Worm (Caenorhabditis elegans) whole organism, L3 larva: ENCODE measurements around the gene F35H8.2.

Source experiments
- aly-2 ChIP-seq: fragments of 150-350 bp; optimal IDR thresholded peaks from 2 replicates; lab custom pipeline; 2014; ENCODE audit warnings: missing biosample characterization, missing genetic modification characterization
- ama-1 ChIP-seq: fragments of 150-350 bp; optimal IDR thresholded peaks from 2 replicates; lab custom pipeline; 2018
- ceh-16 ChIP-seq: sonication (generic microtip); optimal IDR thresholded peaks from 2 replicates; lab custom pipeline; 2017; ENCODE audit warnings: missing biosample characterization, missing genetic modification characterization
- ceh-28 ChIP-seq: fragments of 150-350 bp; optimal IDR thresholded peaks from 2 replicates; lab custom pipeline; 2014; ENCODE audit warnings: missing biosample characterization, missing genetic modification reagents, missing genetic modification characterization
- ceh-82 ChIP-seq: fragments of 150-350 bp; optimal IDR thresholded peaks from 2 replicates; lab custom pipeline; 2014; ENCODE audit warnings: missing biosample characterization, missing genetic modification characterization
- ceh-9 ChIP-seq: sonication (generic microtip); optimal IDR thresholded peaks from 2 replicates; lab custom pipeline; 2018; ENCODE audit warnings: missing biosample characterization, missing genetic modification characterization
- daf-12 ChIP-seq: fragments of 150-350 bp; optimal IDR thresholded peaks from 2 replicates; lab custom pipeline; 2014; ENCODE audit warnings: missing biosample characterization, missing genetic modification reagents, missing genetic modification characterization
- elt-1 ChIP-seq: fragments of 150-350 bp; optimal IDR thresholded peaks from 2 replicates; lab custom pipeline; 2014; ENCODE audit warnings: missing biosample characterization, missing genetic modification characterization
- elt-2 ChIP-seq: sonication (generic microtip); optimal IDR thresholded peaks from 2 replicates; lab custom pipeline; 2016; ENCODE audit warnings: missing genetic modification reagents, mild to moderate bottlenecking, missing genetic modification characterization, missing compliant biosample characterization
- elt-3 ChIP-seq, 3 experiments: fragments of 150-350 bp in 1 of 3; sonication (generic microtip) in 2 of 3; optimal IDR thresholded peaks; 2 replicates in 2 of 3; 4 replicates in 1 of 3; lab custom pipeline; 2014 to 2017; ENCODE audit warnings: missing biosample characterization in 3 of 3, missing genetic modification characterization in 3 of 3
- eor-1 ChIP-seq, 2 experiments: fragments of 150-350 bp; optimal IDR thresholded peaks; 2 replicates each; lab custom pipeline; 2014 to 2018; ENCODE audit warnings: missing biosample characterization in 2 of 2, missing genetic modification characterization in 2 of 2
- fkh-2 ChIP-seq: fragments of 150-350 bp; optimal IDR thresholded peaks from 2 replicates; lab custom pipeline; 2014; ENCODE audit warnings: missing biosample characterization, missing genetic modification reagents, missing genetic modification characterization
- fos-1 ChIP-seq: fragments of 150-350 bp; optimal IDR thresholded peaks from 2 replicates; lab custom pipeline; 2014; ENCODE audit warnings: missing biosample characterization, missing genetic modification characterization
- hmg-11 ChIP-seq: sonication (generic microtip); optimal IDR thresholded peaks from 2 replicates; lab custom pipeline; 2016; ENCODE audit warnings: missing genetic modification characterization, missing compliant biosample characterization
- jun-1 ChIP-seq: fragments of 150-350 bp; optimal IDR thresholded peaks from 2 replicates; lab custom pipeline; 2014; ENCODE audit warnings: missing biosample characterization, missing genetic modification reagents, missing genetic modification characterization
- lin-15B ChIP-seq: fragments of 150-350 bp; optimal IDR thresholded peaks from 2 replicates; lab custom pipeline; 2014; ENCODE audit warnings: missing biosample characterization, missing genetic modification characterization
- lsy-12 ChIP-seq: sonication (generic microtip); optimal IDR thresholded peaks from 2 replicates; lab custom pipeline; 2016; ENCODE audit warnings: mild to moderate bottlenecking, missing genetic modification characterization, missing compliant biosample characterization
- mml-1 ChIP-seq: fragments of 150-350 bp; sonication (generic microtip); optimal IDR thresholded peaks from 3 replicates; lab custom pipeline; 2014; ENCODE audit warnings: missing biosample characterization, missing genetic modification characterization
- nfya-1 ChIP-seq: sonication (generic microtip); optimal IDR thresholded peaks from 2 replicates; lab custom pipeline; 2017; ENCODE audit warnings: missing genetic modification characterization, mild to moderate bottlenecking, missing compliant biosample characterization, antibody characterized with exemption, moderate library complexity; ENCODE audit not compliant: insufficient read depth
- nhr-11 ChIP-seq: fragments of 150-350 bp; optimal IDR thresholded peaks from 2 replicates; lab custom pipeline; 2014; ENCODE audit warnings: missing biosample characterization, missing genetic modification characterization
- nhr-12 ChIP-seq: fragments of 150-350 bp; optimal IDR thresholded peaks from 2 replicates; lab custom pipeline; 2014; ENCODE audit warnings: missing biosample characterization, missing genetic modification characterization
- nhr-23 ChIP-seq: fragments of 150-350 bp; optimal IDR thresholded peaks from 2 replicates; lab custom pipeline; 2014; ENCODE audit warnings: missing biosample characterization, missing genetic modification reagents, missing genetic modification characterization
- nhr-237 ChIP-seq: fragments of 150-350 bp; optimal IDR thresholded peaks from 2 replicates; lab custom pipeline; 2014; ENCODE audit warnings: missing biosample characterization, missing genetic modification characterization
- nhr-25 ChIP-seq: sonication (generic microtip); optimal IDR thresholded peaks from 2 replicates; lab custom pipeline; 2017; ENCODE audit warnings: missing biosample characterization, missing genetic modification characterization
- nhr-28 ChIP-seq: fragments of 150-350 bp; optimal IDR thresholded peaks from 2 replicates; lab custom pipeline; 2014; ENCODE audit warnings: missing biosample characterization, missing genetic modification characterization
- nhr-43 ChIP-seq: sonication (generic microtip); optimal IDR thresholded peaks from 2 replicates; lab custom pipeline; 2016; ENCODE audit warnings: mild to moderate bottlenecking, missing genetic modification characterization, missing compliant biosample characterization; ENCODE audit not compliant: poor library complexity, severe bottlenecking
- nhr-67 ChIP-seq: fragments of 150-350 bp; optimal IDR thresholded peaks from 2 replicates; lab custom pipeline; 2014; ENCODE audit warnings: missing biosample characterization, missing genetic modification characterization
- nhr-76 ChIP-seq: fragments of 150-350 bp; sonication (generic microtip); optimal IDR thresholded peaks from 5 replicates; lab custom pipeline; 2014; ENCODE audit warnings: missing biosample characterization, missing genetic modification characterization
- nhr-77 ChIP-seq: fragments of 150-350 bp; optimal IDR thresholded peaks from 2 replicates; lab custom pipeline; 2014; ENCODE audit warnings: missing biosample characterization, missing genetic modification characterization
- pha-4 ChIP-seq: fragments of 150-350 bp; optimal IDR thresholded peaks from 2 replicates; lab custom pipeline; 2014; ENCODE audit warnings: missing biosample characterization, missing genetic modification reagents, missing genetic modification characterization
- snpc-4 ChIP-seq: fragments of 150-350 bp; optimal IDR thresholded peaks from 2 replicates; lab custom pipeline; 2014; ENCODE audit warnings: missing biosample characterization, missing genetic modification characterization
- tbx-2 ChIP-seq: sonication (generic microtip); optimal IDR thresholded peaks from 2 replicates; lab custom pipeline; 2016; ENCODE audit warnings: mild to moderate bottlenecking, missing genetic modification characterization, missing compliant biosample characterization
- unc-39 ChIP-seq: sonication (generic microtip); optimal IDR thresholded peaks from 4 replicates; lab custom pipeline; 2017; ENCODE audit warnings: missing biosample characterization, missing genetic modification characterization
- unc-62 ChIP-seq: fragments of 150-350 bp; sonication (generic microtip); optimal IDR thresholded peaks from 4 replicates; lab custom pipeline; 2014; ENCODE audit warnings: missing biosample characterization, missing genetic modification reagents, missing genetic modification characterization
- ztf-11 ChIP-seq: fragments of 150-350 bp; optimal IDR thresholded peaks from 2 replicates; lab custom pipeline; 2014; ENCODE audit warnings: missing biosample characterization, missing genetic modification characterization

Gene F35H8.2

DNA sequence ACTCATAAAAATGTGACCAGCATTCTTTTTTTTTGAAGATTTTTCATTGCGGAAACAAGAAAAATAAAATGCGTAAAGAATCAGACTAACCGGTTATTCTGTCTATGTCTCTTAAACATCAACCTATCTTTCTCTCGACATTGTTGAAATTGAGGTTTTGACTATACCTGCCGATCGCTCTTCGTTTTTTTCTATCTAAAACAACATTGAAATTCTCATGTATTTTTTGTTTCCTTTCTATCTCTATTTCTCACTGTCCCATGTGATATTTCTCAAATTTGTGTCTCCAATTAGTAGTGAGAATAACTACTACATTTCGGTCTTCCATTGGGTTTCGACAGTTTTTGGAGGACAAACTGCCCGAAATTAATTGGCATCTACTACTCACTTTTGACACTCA, 5.6 kb downstream of the F35H8.2 start:
- peak; percentile 10 for TF ChIP-seq nhr-23 (tag; lab: Kevin White, UChicago)
- TF ChIP-seq nhr-43 (tag; lab: Kevin White, UChicago), result peak; percentile 9
- no peak for TF ChIP-seq elt-1 (tag; lab: Kevin White, UChicago)
- TF ChIP-seq nhr-25 (tag; lab: Kevin White, UChicago), result peak; percentile 75

DNA sequence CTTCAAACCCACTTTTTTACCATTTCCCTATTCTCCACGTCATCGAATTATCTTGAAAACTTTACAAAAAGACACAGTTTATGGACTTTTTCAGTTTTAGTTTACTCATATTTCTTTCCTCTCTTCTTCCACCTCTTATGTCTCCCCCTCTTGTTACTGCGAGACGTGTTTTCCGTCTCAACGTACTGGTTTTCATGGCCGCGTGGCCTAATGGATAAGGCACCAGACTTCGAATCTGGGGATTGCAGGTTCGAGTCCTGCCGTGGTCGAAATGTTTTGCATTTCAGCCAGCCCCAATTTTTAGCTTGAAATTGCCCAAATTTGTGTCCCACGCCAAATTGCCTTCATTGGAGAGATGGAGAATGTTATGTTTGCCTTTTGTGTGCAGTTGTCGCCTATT, 10.7 kb downstream of the F35H8.2 start:
- TF ChIP-seq nhr-25 (tag; lab: Kevin White, UChicago) (peak; percentile 42), snpc-4 (tag; lab: Kevin White, UChicago) (no peak), pha-4 (peak; percentile 1), nhr-12 (tag; lab: Kevin White, UChicago) (no peak), lin-15B (tag; lab: Kevin White, UChicago) (no peak), nhr-77 (peak; percentile 72), nhr-43 (tag; lab: Kevin White, UChicago) (peak; percentile 33), ama-1 (no peak), elt-2 (tag; lab: Kevin White, UChicago) (peak; percentile 37), aly-2 (no peak), tbx-2 (tag; lab: Kevin White, UChicago) (no peak), jun-1 (tag; lab: Kevin White, UChicago) (no peak), fos-1 (no peak), ztf-11 (no peak), ceh-82 (tag; lab: Kevin White, UChicago) (no peak), nhr-76 (tag; lab: Kevin White, UChicago) (no peak), unc-39 (tag; lab: Kevin White, UChicago) (peak; percentile 23), nhr-67 (tag; lab: Kevin White, UChicago) (no peak), lsy-12 (tag; lab: Kevin White, UChicago) (peak; percentile 70), nfya-1 (peak; percentile 24), ceh-9 (tag; lab: Kevin White, UChicago) (no peak), hmg-11 (peak; percentile 63), ceh-28 (no peak), unc-62 (GFP tag; lab: Kevin White, UChicago) (no peak), elt-3 (tag; optimal IDR thresholded peaks at IDR 0.05; lab: Kevin White, UChicago) (no peak), nhr-23 (tag; lab: Kevin White, UChicago) (peak; percentile 53)

DNA sequence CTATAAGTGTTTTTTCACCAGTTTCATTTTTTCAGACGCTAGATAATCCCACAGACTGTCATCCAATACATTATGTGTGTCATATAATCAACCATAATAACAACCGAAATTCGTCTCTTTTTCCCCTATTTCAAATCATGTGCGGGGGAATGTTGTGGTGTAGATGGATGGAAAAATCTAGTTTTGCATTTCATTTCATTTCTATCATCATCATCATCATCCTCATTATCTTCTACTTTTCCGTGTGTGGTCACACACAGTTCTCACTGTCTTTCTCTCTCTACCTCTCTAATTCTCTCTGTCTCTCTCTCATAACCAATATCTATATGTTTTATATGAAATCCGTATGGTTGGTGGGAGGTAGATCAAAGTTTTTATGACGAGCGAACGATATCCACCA, 18.1 kb downstream of the F35H8.2 start:
- TF ChIP-seq nhr-237 (tag; lab: Kevin White, UChicago), result no peak
- TF ChIP-seq nhr-23 (tag; lab: Kevin White, UChicago), result peak; percentile 54
- TF ChIP-seq, all 47 proteins: peak for 1

DNA sequence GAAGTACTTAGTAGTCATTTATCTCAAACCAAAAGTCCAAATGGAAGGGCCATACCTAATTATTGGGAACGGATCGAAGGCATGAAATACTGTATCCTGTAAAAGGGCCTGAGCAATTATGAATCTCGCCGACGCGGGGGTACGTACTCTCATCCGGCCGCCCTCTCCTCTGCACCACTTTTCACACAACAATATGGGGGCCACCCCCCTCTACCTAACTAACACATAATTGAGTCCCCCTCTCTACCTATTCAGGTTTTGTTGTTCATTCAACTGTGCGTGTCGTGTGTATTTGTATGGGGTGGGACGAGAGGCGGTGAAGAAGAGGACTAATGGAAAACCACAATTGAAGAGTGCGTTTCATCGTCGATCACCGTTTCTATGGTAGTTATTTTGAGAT, 19.1 kb downstream of the F35H8.2 start:
- TF ChIP-seq nhr-67 (tag; lab: Kevin White, UChicago) (no peak), ceh-16 (tag; lab: Kevin White, UChicago) (no peak), aly-2 (no peak), fos-1 (no peak), nhr-237 (tag; lab: Kevin White, UChicago) (no peak), elt-3 (tag; optimal IDR thresholded peaks at IDR 0.05; lab: Kevin White, UChicago) (no peak), ztf-11 (no peak), jun-1 (tag; lab: Kevin White, UChicago) (no peak), ceh-9 (tag; lab: Kevin White, UChicago) (no peak), ceh-28 (no peak), nhr-11 (tag; lab: Kevin White, UChicago) (no peak), mml-1 (tag; lab: Kevin White, UChicago) (no peak), daf-12 (tag; lab: Kevin White, UChicago) (no peak)
- TF ChIP-seq, all 47 proteins: peak for 0

DNA sequence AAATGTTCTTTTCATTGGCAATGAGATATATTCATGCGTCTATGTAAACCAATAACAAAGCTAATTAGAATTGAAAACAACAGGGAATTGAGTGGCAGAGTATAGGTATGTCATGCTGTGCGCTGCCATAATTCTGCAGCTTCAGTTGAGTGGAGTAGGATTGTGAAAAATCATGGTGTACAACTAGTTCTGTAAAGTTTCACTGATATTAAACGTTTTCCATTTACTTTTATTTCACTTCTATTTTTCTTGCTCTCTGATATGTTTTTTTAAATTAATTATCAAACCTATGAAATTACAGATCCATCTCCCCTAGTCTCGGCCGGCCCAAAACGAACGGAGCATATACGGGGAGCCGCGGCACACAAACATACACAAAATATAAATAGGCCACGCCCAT, 20.4 kb downstream of the F35H8.2 start, which contains the start of gene exc-7:
TSS of gene exc-7 (plus strand) at position 301 of the 400 bp plus-strand sequence.
- TF ChIP-seq nhr-43 (tag; lab: Kevin White, UChicago), result no peak
- no peak for TF ChIP-seq fkh-2
- TF ChIP-seq mml-1 (tag; lab: Kevin White, UChicago), result no peak
- no peak for TF ChIP-seq ceh-16 (tag; lab: Kevin White, UChicago)
- no peak for TF ChIP-seq nhr-28 (tag; lab: Kevin White, UChicago)
- no peak for TF ChIP-seq pha-4
- TF ChIP-seq eor-1 (tag; optimal IDR thresholded peaks at IDR 0.05; lab: Kevin White, UChicago), result no peak
- no peak for TF ChIP-seq nhr-23 (tag; lab: Kevin White, UChicago)
- TF ChIP-seq nhr-76 (tag; lab: Kevin White, UChicago), result no peak
